Worm (Caenorhabditis elegans): Measurements from ENCODE around the gene F44E2.7.

The F44E2.7 gene

ce11 chrIII:8848372-8848771 lies at the start of gene F44E2.7:
Gene F44E2.7, minus strand, starts transcription at chrIII:8848472.
- TF ChIP-seq nhr-6 (tag; optimal IDR thresholded peaks at IDR 0.05): no peak
- TF ChIP-seq dmd-4 (tag; optimal IDR thresholded peaks at IDR 0.05): no peak
- no peak for TF ChIP-seq fos-1 (tag; optimal IDR thresholded peaks at IDR 0.05)
- no peak for TF ChIP-seq egl-27 (tag; optimal IDR thresholded peaks at IDR 0.05)
- no peak for TF ChIP-seq sem-4 (tag; optimal IDR thresholded peaks at IDR 0.05)
- TF ChIP-seq ztf-4 (tag; optimal IDR thresholded peaks at IDR 0.05): no peak
- no peak for TF ChIP-seq snpc-4 (tag; optimal IDR thresholded peaks at IDR 0.05)
- TF ChIP-seq nhr-129 (tag; optimal IDR thresholded peaks at IDR 0.05): no peak
- no peak for TF ChIP-seq ama-1 (optimal IDR thresholded peaks at IDR 0.05)
- no peak for TF ChIP-seq lsy-2 (tag; optimal IDR thresholded peaks at IDR 0.05)
- TF ChIP-seq ceh-16 (tag; optimal IDR thresholded peaks at IDR 0.05): no peak
- no peak for TF ChIP-seq elt-1 (tag; optimal IDR thresholded peaks at IDR 0.05)
- no peak for TF ChIP-seq sma-9 (GFP tag; optimal IDR thresholded peaks at IDR 0.05)
- no peak for TF ChIP-seq sma-9 (tag; optimal IDR thresholded peaks at IDR 0.05)
- TF ChIP-seq mbf-1 (tag; optimal IDR thresholded peaks at IDR 0.05): no peak
- TF ChIP-seq aly-2 (tag; optimal IDR thresholded peaks at IDR 0.05): no peak
- no peak for TF ChIP-seq mdl-1 (tag; optimal IDR thresholded peaks at IDR 0.05)
- no peak for TF ChIP-seq nhr-23 (tag; optimal IDR thresholded peaks at IDR 0.05)

ce11 chrIII:8894782-8895181 lies 46.5 kb upstream of the F44E2.7 start, which contains the start of gene asna-1:
Gene asna-1, plus strand, starts transcription at chrIII:8895082.
- TF ChIP-seq Y55F3AM.14 (GFP tag; optimal IDR thresholded peaks at IDR 0.05) (no peak), unc-39 (tag; optimal IDR thresholded peaks at IDR 0.05) (no peak), skn-1 (tag; optimal IDR thresholded peaks at IDR 0.05) (no peak), elt-1 (tag; optimal IDR thresholded peaks at IDR 0.05) (no peak), nhr-6 (tag; optimal IDR thresholded peaks at IDR 0.05) (no peak), blmp-1 (tag; optimal IDR thresholded peaks at IDR 0.05; ENCODE audit: insufficient read depth) (no peak), dmd-4 (tag; optimal IDR thresholded peaks at IDR 0.05) (no peak), zag-1 (tag; optimal IDR thresholded peaks at IDR 0.05) (no peak), lin-11 (tag; optimal IDR thresholded peaks at IDR 0.05) (no peak)

ce11 chrIII:8893464-8893863 lies 45.2 kb upstream of the F44E2.7 start, which contains the start of gene ZK637.4:
Gene ZK637.4, plus strand, starts transcription at chrIII:8893764.
- TF ChIP-seq alr-1 (tag; optimal IDR thresholded peaks at IDR 0.05) (no peak), dmd-4 (tag; optimal IDR thresholded peaks at IDR 0.05) (no peak), elt-1 (tag; optimal IDR thresholded peaks at IDR 0.05) (no peak), nhr-25 (tag; optimal IDR thresholded peaks at IDR 0.05) (no peak), ZK546.5 (tag; optimal IDR thresholded peaks at IDR 0.05) (no peak), gmeb-1 (tag; optimal IDR thresholded peaks at IDR 0.05) (no peak), mab-5 (tag; optimal IDR thresholded peaks at IDR 0.05) (no peak), unc-39 (tag; optimal IDR thresholded peaks at IDR 0.05) (no peak), ceh-82 (tag; optimal IDR thresholded peaks at IDR 0.05) (no peak), ztf-4 (tag; optimal IDR thresholded peaks at IDR 0.05) (no peak), ztf-1 (GFP tag; conservative IDR thresholded peaks at IDR 0.05) (no peak), nhr-11 (tag; optimal IDR thresholded peaks at IDR 0.05) (no peak), unc-62 (GFP tag; optimal IDR thresholded peaks at IDR 0.05) (no peak), C34F6.9 (tag; optimal IDR thresholded peaks at IDR 0.05) (no peak), aly-2 (tag; optimal IDR thresholded peaks at IDR 0.05) (no peak), nhr-237 (tag; optimal IDR thresholded peaks at IDR 0.05) (no peak)

ce11 chrIII:8889931-8890330 lies 41.7 kb upstream of the F44E2.7 start, which contains the start of gene lnkn-1:
Gene lnkn-1, plus strand, starts transcription at chrIII:8890231.
- no peak for TF ChIP-seq R02D3.7 (tag; optimal IDR thresholded peaks at IDR 0.05)
- no peak for TF ChIP-seq peb-1 (tag; optimal IDR thresholded peaks at IDR 0.05)
- TF ChIP-seq nhr-11 (tag; optimal IDR thresholded peaks at IDR 0.05): no peak
- TF ChIP-seq ama-1 (optimal IDR thresholded peaks at IDR 0.05): no peak
- no peak for TF ChIP-seq nhr-237 (tag; optimal IDR thresholded peaks at IDR 0.05)
- no peak for TF ChIP-seq alr-1 (tag; optimal IDR thresholded peaks at IDR 0.05)
- no peak for TF ChIP-seq F13H6.1 (tag; optimal IDR thresholded peaks at IDR 0.05)
- TF ChIP-seq sem-4 (tag; optimal IDR thresholded peaks at IDR 0.05): no peak
- TF ChIP-seq nhr-77 (tag; optimal IDR thresholded peaks at IDR 0.05): no peak
- TF ChIP-seq nhr-10 (tag; optimal IDR thresholded peaks at IDR 0.05): no peak
- TF ChIP-seq gmeb-1 (tag; optimal IDR thresholded peaks at IDR 0.05): no peak
- TF ChIP-seq ceh-16 (tag; optimal IDR thresholded peaks at IDR 0.05): no peak
- TF ChIP-seq ztf-1 (GFP tag; conservative IDR thresholded peaks at IDR 0.05): no peak
- no peak for TF ChIP-seq C34F6.9 (tag; optimal IDR thresholded peaks at IDR 0.05)
- no peak for TF ChIP-seq nhr-23 (tag; optimal IDR thresholded peaks at IDR 0.05)

Measured in whole organism, L2 larva.